Worm (Caenorhabditis elegans) whole organism, young adult: ENCODE data around the gene Y119D3B.12.

ENCODE experiments used
- B0019.2 ChIP-seq: fragments of 200-800 bp; sonication (Bioruptor generic); conservative IDR thresholded peaks from 2 replicates; pipeline ENCODE4 v1.3.6; 2022; ENCODE audit warnings: missing genetic modification reagents, missing genetic modification characterization, missing compliant biosample characterization
- B0035.1 ChIP-seq: sonication (generic microtip); optimal IDR thresholded peaks from 2 replicates; lab custom pipeline; 2016; ENCODE audit warnings: missing genetic modification characterization, mild to moderate bottlenecking, missing compliant biosample characterization, missing genotype, missing genetic modification reagents
- B0261.1 ChIP-seq: sonication (generic microtip); optimal IDR thresholded peaks from 2 replicates; lab custom pipeline; 2016; ENCODE audit warnings: mild to moderate bottlenecking, missing genetic modification characterization, moderate library complexity, missing compliant biosample characterization
- C17E4.6 ChIP-seq: fragments of 200-800 bp; sonication (Bioruptor generic); IDR thresholded peaks from 2 replicates; pipeline ENCODE4 v1.3.6; 2022; ENCODE audit warnings: missing genetic modification reagents, missing genetic modification characterization, missing compliant biosample characterization
- D2030.7 ChIP-seq: fragments of 200-800 bp; sonication (Bioruptor generic); IDR thresholded peaks from 2 replicates; pipeline ENCODE4 v1.3.6; 2022; ENCODE audit warnings: missing genetic modification reagents, missing genetic modification characterization, missing compliant biosample characterization
- F37B4.10 ChIP-seq: fragments of 200-800 bp; sonication (Bioruptor generic); IDR thresholded peaks from 2 replicates; pipeline ENCODE4 v1.3.6; 2022; ENCODE audit warnings: missing genetic modification characterization, missing compliant biosample characterization
- F39B2.1 ChIP-seq: fragments of 200-800 bp; sonication (Bioruptor generic); IDR thresholded peaks from 2 replicates; pipeline ENCODE4 v1.3.6; 2022; ENCODE audit warnings: missing genetic modification reagents, missing genetic modification characterization, missing compliant biosample characterization
- F55B11.4 ChIP-seq: sonication (generic microtip); optimal IDR thresholded peaks from 2 replicates; lab custom pipeline; 2016; ENCODE audit warnings: missing compliant biosample characterization, missing genetic modification characterization, borderline replicate concordance; ENCODE audit not compliant: insufficient read depth
- F57A8.1 ChIP-seq: fragments of 200-800 bp; sonication (Bioruptor generic); optimal IDR thresholded peaks from 2 replicates; lab custom pipeline; 2018; ENCODE audit warnings: mild to moderate bottlenecking, missing genetic modification characterization, moderate library complexity, missing compliant biosample characterization
- F57C9.4 ChIP-seq: sonication (generic microtip); optimal IDR thresholded peaks from 2 replicates; lab custom pipeline; 2017; ENCODE audit warnings: mild to moderate bottlenecking, missing genetic modification characterization, missing compliant biosample characterization
- Y53G8AR.9 ChIP-seq: fragments of 200-800 bp; sonication (Bioruptor generic); conservative IDR thresholded peaks from 2 replicates; pipeline ENCODE4 v1.3.6; 2022; ENCODE audit warnings: missing genetic modification reagents, missing genetic modification characterization, missing compliant biosample characterization
- Y79H2A.3 ChIP-seq: fragments of 200-800 bp; sonication (Bioruptor generic); conservative IDR thresholded peaks from 2 replicates; pipeline ENCODE4 v1.3.6; 2022; ENCODE audit warnings: missing genetic modification reagents, missing genetic modification characterization, missing compliant biosample characterization
- aptf-3 ChIP-seq: fragments of 200-800 bp; sonication (Bioruptor generic); IDR thresholded peaks from 2 replicates; pipeline ENCODE4 v1.3.6; 2022; ENCODE audit warnings: missing genetic modification characterization, missing compliant biosample characterization
- atf-7 ChIP-seq: sonication (generic microtip); optimal IDR thresholded peaks from 2 replicates; lab custom pipeline; 2017; ENCODE audit warnings: mild to moderate bottlenecking, missing genetic modification characterization, missing compliant biosample characterization
- athp-1 ChIP-seq: sonication (generic microtip); optimal IDR thresholded peaks from 2 replicates; lab custom pipeline; 2017; ENCODE audit warnings: mild to moderate bottlenecking, missing genetic modification characterization, missing compliant biosample characterization
- attf-6 ChIP-seq: fragments of 200-800 bp; sonication (Bioruptor generic); IDR thresholded peaks from 2 replicates; pipeline ENCODE4 v1.3.6; 2022; ENCODE audit warnings: missing genetic modification reagents, missing genetic modification characterization, missing compliant biosample characterization
- ceh-100 ChIP-seq: fragments of 200-800 bp; sonication (Bioruptor generic); IDR thresholded peaks from 2 replicates; pipeline ENCODE4 v1.3.6; 2022; ENCODE audit warnings: missing genetic modification reagents, missing genetic modification characterization, missing compliant biosample characterization
- die-1 ChIP-seq: sonication (generic microtip); optimal IDR thresholded peaks from 2 replicates; lab custom pipeline; 2016; ENCODE audit warnings: missing genotype, mild to moderate bottlenecking, missing genetic modification characterization, missing compliant biosample characterization
- dox-1 ChIP-seq: fragments of 200-800 bp; sonication (Bioruptor generic); IDR thresholded peaks from 2 replicates; pipeline ENCODE4 v1.3.6; 2022; ENCODE audit warnings: missing genetic modification reagents, missing genetic modification characterization, missing compliant biosample characterization
- egl-18 ChIP-seq: fragments of 200-800 bp; sonication (Bioruptor generic); IDR thresholded peaks from 2 replicates; pipeline ENCODE4 v1.3.6; 2022; ENCODE audit warnings: missing genetic modification reagents, missing genetic modification characterization, missing compliant biosample characterization
- egrh-3 ChIP-seq: fragments of 200-800 bp; sonication (Bioruptor generic); IDR thresholded peaks from 2 replicates; pipeline ENCODE4 v1.3.6; 2022; ENCODE audit warnings: missing genetic modification reagents, missing genetic modification characterization, missing compliant biosample characterization
- fkh-3 ChIP-seq: sonication (generic microtip); optimal IDR thresholded peaks from 2 replicates; lab custom pipeline; 2016; ENCODE audit warnings: mild to moderate bottlenecking, missing genetic modification characterization, missing compliant biosample characterization
- him-1 ChIP-seq: sonication (generic microtip); optimal IDR thresholded peaks from 2 replicates; lab custom pipeline; 2016; ENCODE audit warnings: missing genotype, missing genetic modification reagents, missing genetic modification characterization, missing compliant biosample characterization
- hlh-12 ChIP-seq: sonication (generic microtip); optimal IDR thresholded peaks from 2 replicates; lab custom pipeline; 2016; ENCODE audit warnings: missing genetic modification characterization, missing compliant biosample characterization
- let-607 ChIP-seq, 2 experiments: fragments of 200-800 bp in 1 of 2; sonication (Bioruptor generic) in 1 of 2; sonication (generic microtip) in 1 of 2; optimal IDR thresholded peaks; 2 replicates each; lab custom pipeline; 2016 to 2018; ENCODE audit warnings: mild to moderate bottlenecking in 2 of 2, missing compliant biosample characterization in 2 of 2, missing genetic modification characterization in 2 of 2, moderate library complexity in 2 of 2, missing genotype in 1 of 2
- lin-26 ChIP-seq: fragments of 200-800 bp; sonication (Bioruptor generic); IDR thresholded peaks from 2 replicates; pipeline ENCODE4 v1.3.6; 2022; ENCODE audit warnings: missing genetic modification reagents, missing genetic modification characterization, missing compliant biosample characterization
- lin-35 ChIP-seq, 3 experiments: fragments of 150-350 bp in 2 of 3; sonication (generic microtip) in 1 of 3; optimal IDR thresholded peaks; 2 replicates each; lab custom pipeline; 2014 to 2018; ENCODE audit warnings: missing biosample characterization in 3 of 3, missing genetic modification characterization in 3 of 3, missing genetic modification reagents in 3 of 3
- lsl-1 ChIP-seq: fragments of 200-800 bp; sonication (Bioruptor generic); optimal IDR thresholded peaks from 2 replicates; lab custom pipeline; 2018; ENCODE audit warnings: mild to moderate bottlenecking, missing genetic modification characterization, moderate library complexity, missing compliant biosample characterization
- lsy-27 ChIP-seq: sonication (generic microtip); optimal IDR thresholded peaks from 2 replicates; lab custom pipeline; 2017; ENCODE audit warnings: missing genetic modification characterization, mild to moderate bottlenecking, missing compliant biosample characterization, antibody characterized with exemption, missing genotype, borderline replicate concordance; ENCODE audit not compliant: insufficient read depth
- madf-10 ChIP-seq: sonication (generic microtip); optimal IDR thresholded peaks from 2 replicates; lab custom pipeline; 2016; ENCODE audit warnings: mild to moderate bottlenecking, missing genetic modification characterization, missing compliant biosample characterization
- mcd-1 ChIP-seq: fragments of 200-800 bp; sonication (Bioruptor generic); IDR thresholded peaks from 2 replicates; pipeline ENCODE4 v1.3.6; 2022; ENCODE audit warnings: missing genetic modification reagents, missing genetic modification characterization, missing compliant biosample characterization
- mel-28 ChIP-seq: sonication (generic microtip); optimal IDR thresholded peaks from 2 replicates; lab custom pipeline; 2016; ENCODE audit warnings: borderline replicate concordance, mild to moderate bottlenecking, missing genetic modification characterization, missing compliant biosample characterization
- mes-4 ChIP-seq: sonication (generic microtip); optimal IDR thresholded peaks from 2 replicates; lab custom pipeline; 2016; ENCODE audit warnings: missing genotype, missing genetic modification characterization, missing compliant biosample characterization
- nfya-2 ChIP-seq: fragments of 200-800 bp; sonication (Bioruptor generic); IDR thresholded peaks from 2 replicates; pipeline ENCODE4 v1.3.6; 2022; ENCODE audit warnings: missing genetic modification reagents, missing genetic modification characterization, missing compliant biosample characterization
- nhr-27 ChIP-seq: fragments of 200-800 bp; sonication (Bioruptor generic); optimal IDR thresholded peaks from 2 replicates; lab custom pipeline; 2018; ENCODE audit warnings: mild to moderate bottlenecking, missing genetic modification characterization, moderate library complexity, missing compliant biosample characterization
- rcor-1 ChIP-seq: fragments of 200-800 bp; sonication (Bioruptor generic); IDR thresholded peaks from 2 replicates; pipeline ENCODE4 v1.3.6; 2022; ENCODE audit warnings: missing genetic modification reagents, missing genetic modification characterization, missing compliant biosample characterization
- rec-8 ChIP-seq, 2 experiments: sonication (generic microtip); optimal IDR thresholded peaks; 2 replicates each; lab custom pipeline; 2016; ENCODE audit warnings: mild to moderate bottlenecking in 2 of 2, missing genetic modification characterization in 2 of 2, missing genetic modification reagents in 2 of 2, missing genotype in 2 of 2, missing biosample characterization in 1 of 2, missing compliant biosample characterization in 1 of 2, moderate library complexity in 1 of 2
- rpc-1 ChIP-seq, 2 experiments: fragments of 150-350 bp in 1 of 2; sonication (generic microtip) in 1 of 2; optimal IDR thresholded peaks; 2 replicates each; lab custom pipeline; 2014 to 2018; ENCODE audit warnings: missing biosample characterization in 1 of 2, missing genetic modification characterization in 1 of 2, missing genetic modification reagents in 1 of 2, missing genotype in 1 of 2
- sea-2 ChIP-seq: fragments of 200-800 bp; sonication (Bioruptor generic); IDR thresholded peaks from 2 replicates; pipeline ENCODE4 v1.3.6; 2022; ENCODE audit warnings: missing genetic modification characterization, missing compliant biosample characterization
- snpc-3.4 ChIP-seq: sonication (generic microtip); optimal IDR thresholded peaks from 2 replicates; lab custom pipeline; 2017; ENCODE audit warnings: missing genetic modification characterization, mild to moderate bottlenecking, missing compliant biosample characterization, antibody characterized with exemption, moderate library complexity, missing genotype, missing genetic modification reagents
- tbp1 ChIP-seq: fragments of 200-800 bp; sonication (Bioruptor generic); optimal IDR thresholded peaks from 2 replicates; lab custom pipeline; 2018; ENCODE audit warnings: mild to moderate bottlenecking, missing genetic modification characterization, missing compliant biosample characterization
- zfh-2 ChIP-seq: fragments of 200-800 bp; sonication (Bioruptor generic); conservative IDR thresholded peaks from 2 replicates; pipeline ENCODE4 v1.3.6; 2022; ENCODE audit warnings: missing genetic modification reagents, missing genetic modification characterization, missing compliant biosample characterization
- zim-3 ChIP-seq: sonication (generic microtip); optimal IDR thresholded peaks from 2 replicates; lab custom pipeline; 2017; ENCODE audit warnings: mild to moderate bottlenecking, missing genetic modification characterization, moderate library complexity, missing compliant biosample characterization
- ztf-18 ChIP-seq: sonication (generic microtip); optimal IDR thresholded peaks from 2 replicates; lab custom pipeline; 2016; ENCODE audit warnings: missing genotype, mild to moderate bottlenecking, missing genetic modification characterization, missing compliant biosample characterization
- ztf-22 ChIP-seq: fragments of 200-800 bp; sonication (Bioruptor generic); optimal IDR thresholded peaks from 2 replicates; lab custom pipeline; 2018; ENCODE audit warnings: mild to moderate bottlenecking, missing genetic modification characterization, moderate library complexity, missing compliant biosample characterization
- ztf-26 ChIP-seq: sonication (generic microtip); optimal IDR thresholded peaks from 2 replicates; lab custom pipeline; 2017; ENCODE audit warnings: missing genetic modification characterization, missing compliant biosample characterization
- ztf-28 ChIP-seq: fragments of 200-800 bp; sonication (Bioruptor generic); IDR thresholded peaks from 2 replicates; pipeline ENCODE4 v1.3.6; 2022; ENCODE audit warnings: missing genetic modification reagents, missing genetic modification characterization, missing compliant biosample characterization
- ztf-3 ChIP-seq: fragments of 200-800 bp; sonication (Bioruptor generic); optimal IDR thresholded peaks from 2 replicates; lab custom pipeline; 2018; ENCODE audit warnings: mild to moderate bottlenecking, missing genetic modification characterization, missing compliant biosample characterization

Gene Y119D3B.12

ce11 chrIII:1164668-1165067 lies 37.7 kb upstream of the Y119D3B.12 start:
- TF ChIP-seq mes-4 (tag; lab: Kevin White, UChicago), result no peak
- no peak for TF ChIP-seq nfya-2 (GFP tag; lab: Robert Waterston, UW)
- 0 out of 2 replicates have a peak, but pooled peaks have one; percentile 50 for TF ChIP-seq lin-26 (GFP tag; lab: Robert Waterston, UW)
- TF ChIP-seq rcor-1, result no peak
- peak; percentile 89 for TF ChIP-seq tbp1
- TF ChIP-seq Y79H2A.3 (GFP tag; lab: Robert Waterston, UW), result no peak
- TF ChIP-seq F57C9.4, result no peak
- no peak for TF ChIP-seq lsy-27 (tag; lab: Kevin White, UChicago)
- no peak for TF ChIP-seq madf-10 (tag; lab: Kevin White, UChicago)
- TF ChIP-seq rec-8 (tag; optimal IDR thresholded peaks at IDR 0.05; lab: Kevin White, UChicago), result no peak
- no peak for TF ChIP-seq F57A8.1 (GFP tag; lab: Kevin White, UChicago)
- TF ChIP-seq die-1, result peak; percentile 51
- TF ChIP-seq F55B11.4 (tag; lab: Kevin White, UChicago), result no peak
- peak; percentile 69 for TF ChIP-seq B0261.1
- TF ChIP-seq aptf-3, result no peak
- TF ChIP-seq attf-6 (GFP tag; lab: Robert Waterston, UW), result no peak
- TF ChIP-seq fkh-3 (tag; lab: Kevin White, UChicago), result no peak
- TF ChIP-seq F37B4.10 (GFP tag; lab: Robert Waterston, UW), result no peak
- no peak for TF ChIP-seq zfh-2 (GFP tag; lab: Robert Waterston, UW)
- TF ChIP-seq hlh-12 (tag; lab: Kevin White, UChicago), result no peak
- TF ChIP-seq ztf-3 (GFP tag; lab: Kevin White, UChicago), result no peak
- no peak for TF ChIP-seq B0019.2
- no peak for TF ChIP-seq egl-18 (GFP tag; lab: Robert Waterston, UW)
- no peak for TF ChIP-seq Y53G8AR.9 (GFP tag; lab: Robert Waterston, UW)
- no peak for TF ChIP-seq sea-2
- TF ChIP-seq athp-1 (tag; lab: Kevin White, UChicago), result no peak
- TF ChIP-seq ztf-28 (GFP tag; lab: Robert Waterston, UW), result no peak
- TF ChIP-seq dox-1 (GFP tag; lab: Robert Waterston, UW), result 0 out of 2 replicates have a peak, but pooled peaks have one; percentile 23
- 0 out of 2 replicates have a peak, but pooled peaks have one; percentile 16 for TF ChIP-seq ceh-100 (GFP tag; lab: Robert Waterston, UW)
- TF ChIP-seq ztf-26 (tag; lab: Kevin White, UChicago), result no peak
- TF ChIP-seq C17E4.6 (GFP tag; lab: Robert Waterston, UW), result no peak
- TF ChIP-seq zim-3 (tag; lab: Kevin White, UChicago), result no peak
- TF ChIP-seq him-1 (tag; lab: Kevin White, UChicago), result no peak
- no peak for TF ChIP-seq F39B2.1 (GFP tag; lab: Robert Waterston, UW)
- TF ChIP-seq mel-28, result no peak
- no peak for TF ChIP-seq let-607 (tag; optimal IDR thresholded peaks at IDR 0.05; lab: Kevin White, UChicago)
- TF ChIP-seq egrh-3 (GFP tag; lab: Robert Waterston, UW), result no peak
- TF ChIP-seq atf-7 (tag; lab: Kevin White, UChicago), result peak; percentile 13
- TF ChIP-seq rpc-1 (optimal IDR thresholded peaks at IDR 0.05; lab: Kevin White, UChicago), result peak; percentile 51
- TF ChIP-seq rpc-1 (tag; optimal IDR thresholded peaks at IDR 0.05; lab: Kevin White, UChicago), result peak; percentile 73
- TF ChIP-seq snpc-3.4 (tag; lab: Kevin White, UChicago), result peak; percentile 20
- no peak for TF ChIP-seq lin-35 (GFP tag; optimal IDR thresholded peaks at IDR 0.05; lab: Kevin White, UChicago)
- no peak for TF ChIP-seq ztf-22 (GFP tag; lab: Kevin White, UChicago)
- TF ChIP-seq lsl-1 (GFP tag; lab: Kevin White, UChicago), result peak; percentile 16
- TF ChIP-seq D2030.7 (GFP tag; lab: Robert Waterston, UW), result peak; percentile 56
- 0 out of 2 replicates have a peak, but pooled peaks have one; percentile 29 for TF ChIP-seq mcd-1 (GFP tag; lab: Robert Waterston, UW)
- peak; percentile 48 for TF ChIP-seq ztf-18 (tag; lab: Kevin White, UChicago)
- TF ChIP-seq nhr-27 (tag; lab: Kevin White, UChicago), result no peak
- no peak for TF ChIP-seq B0035.1 (tag; lab: Kevin White, UChicago)
